Fruit fly (Drosophila melanogaster) S2 (cell line): ENCODE measurements around the gene Elp6.

Experiments used
- CG8478 ChIP-seq: fragments of >200 bp; optimal IDR thresholded peaks from 2 replicates; lab custom pipeline; 2018
- CTCF ChIP-seq, 2 experiments: fragments of >200 bp; optimal IDR thresholded peaks; 2 replicates each; lab custom pipeline; 2018

Gene Elp6

DNA sequence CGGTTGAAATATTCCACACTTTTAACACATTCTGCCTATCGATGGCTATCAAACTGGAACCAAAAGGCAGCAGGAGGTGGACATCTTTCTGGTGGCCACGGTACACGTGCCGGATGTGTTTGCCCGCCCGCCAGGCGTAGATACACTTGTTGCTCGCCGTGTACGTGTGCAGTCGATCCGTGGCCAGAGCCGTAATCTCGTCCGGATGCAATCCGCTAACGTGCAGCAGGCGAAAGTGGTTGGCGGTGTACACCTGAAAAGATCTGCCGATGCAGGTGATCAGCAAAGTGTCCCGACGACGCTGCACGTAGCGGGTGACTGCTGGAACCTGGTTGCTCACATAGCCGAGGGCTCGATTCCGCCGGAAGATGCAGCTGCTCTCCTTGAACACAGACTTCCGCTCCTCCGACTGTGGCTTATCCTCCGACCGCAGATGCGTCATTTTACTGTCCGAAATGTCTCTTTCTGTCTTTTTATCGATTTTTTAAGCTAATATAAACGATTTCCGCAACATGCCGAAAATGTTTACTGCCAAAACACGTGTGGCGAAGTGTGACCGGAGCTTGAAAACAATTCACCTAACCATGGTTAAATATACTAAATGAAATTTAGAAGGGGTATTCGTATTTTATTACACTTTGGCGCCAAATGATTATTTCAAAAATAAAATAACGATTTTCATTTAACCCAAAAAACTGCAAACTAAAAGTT is 21.6 kb upstream of the Elp6 start, which contains the start of gene CG9799:
Gene CG9799 (minus strand): TSS at position 550 of the 711 bp plus-strand sequence.
- TF ChIP-seq CTCF (optimal IDR thresholded peaks at IDR 0.05; lab: Kevin White, UChicago), result no peak
- no peak for TF ChIP-seq CG8478

DNA sequence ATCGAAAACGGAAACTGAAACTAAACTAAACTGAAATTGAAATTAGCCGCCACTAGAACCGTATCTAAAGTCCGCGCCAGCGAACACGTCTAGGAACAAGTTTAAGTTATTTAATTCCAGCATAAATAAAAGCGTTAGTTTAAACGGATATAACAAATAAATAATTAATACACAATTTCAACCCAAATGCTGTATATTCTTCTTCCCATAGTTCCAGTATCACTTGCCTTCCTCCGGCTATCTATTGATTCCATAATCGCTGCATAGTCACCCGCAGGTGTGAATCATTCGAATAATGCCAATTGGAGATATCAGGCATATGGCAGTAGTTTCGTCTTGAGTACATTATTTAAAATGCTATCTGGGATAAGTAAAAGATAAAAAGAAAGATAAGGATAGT is 18.4 kb upstream of the Elp6 start:
- TF ChIP-seq CTCF (optimal IDR thresholded peaks at IDR 0.05; lab: Kevin White, UChicago), result no peak
- TF ChIP-seq CG8478, result no peak

dm6 chr3R:13382656-13383142 is 16.0 kb upstream of the Elp6 start:
- TF ChIP-seq CG8478, result no peak
- TF ChIP-seq CTCF (optimal IDR thresholded peaks at IDR 0.05; lab: Kevin White, UChicago), result no peak

DNA sequence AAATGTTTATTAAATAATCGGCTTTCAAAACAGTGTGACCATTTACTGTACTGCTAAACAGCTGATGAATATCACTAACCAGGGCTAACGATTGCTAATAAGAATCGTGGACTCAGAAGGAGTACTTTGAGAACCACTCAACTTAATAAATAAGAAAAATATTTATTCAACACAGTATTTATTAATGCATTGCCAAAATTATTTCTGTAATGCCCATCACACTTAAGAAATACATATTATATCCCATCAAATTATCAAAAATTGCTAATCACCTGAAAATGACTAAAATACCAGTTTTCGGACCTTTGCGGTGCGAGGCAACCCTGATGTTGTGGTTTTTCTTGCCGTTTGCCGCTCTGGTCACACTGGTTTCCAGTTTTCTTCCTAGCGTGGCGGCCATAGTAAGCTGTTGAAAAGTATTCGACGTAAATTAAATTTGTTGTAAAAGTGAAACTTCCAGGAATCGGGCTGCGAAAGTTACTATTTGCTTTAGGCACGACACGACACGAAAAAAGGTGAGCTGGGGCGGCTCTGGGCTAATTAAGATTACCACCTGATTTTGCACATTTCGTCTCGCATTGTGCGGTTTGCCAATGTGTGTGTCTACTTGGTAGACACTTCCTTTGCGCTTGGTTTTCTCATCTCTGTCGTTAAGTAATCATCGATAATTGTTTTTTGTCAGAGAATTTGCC is 15.2 kb upstream of the Elp6 start, which contains the start of the genes mRpS21 and Droj2:
Gene mRpS21 (minus strand): TSS at position 66 of the 692 bp plus-strand sequence.
Gene Droj2 (plus strand): TSS at position 363 of the 692 bp plus-strand sequence.
- TF ChIP-seq CG8478 (no peak), CTCF (optimal IDR thresholded peaks at IDR 0.05; lab: Kevin White, UChicago) (no peak)

- no peak for TF ChIP-seq CTCF (optimal IDR thresholded peaks at IDR 0.05; lab: Kevin White, UChicago)
- TF ChIP-seq CG8478, result no peak
Observed at dm6 chr3R:13379675-13380074, 13.0 kb upstream of the Elp6 start, which contains the start of the genes CG9813 and CG8870. Gene CG9813 (minus strand): TSS chr3R:13379775. Gene CG8870 (plus strand): TSS chr3R:13379842.

DNA sequence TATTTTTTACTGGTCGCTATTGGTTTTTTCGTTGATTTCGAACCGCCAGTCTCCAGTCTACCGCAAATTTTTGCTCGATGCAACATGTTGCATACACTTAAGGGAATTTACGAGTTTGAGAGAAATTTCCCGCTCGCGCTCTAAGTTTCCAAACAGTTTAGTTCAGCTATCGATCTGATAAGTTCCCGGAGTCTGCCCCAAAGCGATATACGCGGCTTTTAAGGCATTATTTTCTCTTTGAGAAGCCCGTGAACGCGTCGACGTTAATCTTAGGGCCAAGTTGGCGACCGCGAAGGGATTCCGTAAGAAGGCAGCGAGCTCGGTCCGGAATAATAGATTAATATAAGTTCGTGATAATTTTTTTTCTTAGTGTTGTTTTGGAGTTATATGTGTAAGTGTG is 8.2 kb upstream of the Elp6 start:
- no peak for TF ChIP-seq CG8478
- TF ChIP-seq CTCF (optimal IDR thresholded peaks at IDR 0.05; lab: Kevin White, UChicago), result no peak

DNA sequence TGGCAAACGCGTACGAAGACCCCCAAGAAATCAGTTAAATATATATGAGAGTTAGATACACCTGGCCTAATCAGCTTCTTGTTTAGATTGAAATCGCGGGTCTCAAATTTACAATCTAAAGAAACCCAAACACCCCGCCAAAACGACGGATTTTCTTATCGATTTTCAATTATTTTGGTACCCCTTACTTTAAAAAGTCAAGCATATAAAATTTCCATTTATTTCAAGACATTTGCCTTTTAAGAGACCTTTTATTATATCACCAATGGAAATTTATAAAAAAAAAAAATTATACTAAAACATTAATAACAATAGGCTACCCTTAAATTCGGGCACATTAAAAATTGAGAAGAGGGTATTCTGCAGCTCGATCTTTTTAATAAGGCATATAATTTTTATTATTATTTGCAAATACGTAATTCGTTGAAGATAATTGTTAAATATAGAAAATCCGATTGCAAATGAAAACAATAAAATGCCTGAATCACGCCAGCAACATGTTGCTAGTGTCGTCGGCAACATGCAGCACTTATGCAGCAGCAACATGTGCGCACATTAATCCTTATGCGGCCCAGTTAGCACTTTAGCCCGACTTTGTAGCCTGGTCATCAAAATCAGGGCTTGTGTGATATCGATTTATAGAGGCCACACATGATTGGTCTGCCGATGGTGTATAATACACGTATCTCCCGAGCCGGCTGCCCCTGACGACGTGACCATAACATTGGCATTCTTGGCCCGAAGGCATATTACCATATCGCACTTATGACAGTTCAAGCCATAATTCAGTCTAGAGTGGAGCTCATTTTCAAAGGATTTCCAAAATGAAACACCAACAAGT is 5.3 kb upstream of the Elp6 start, which contains the start of the genes Lip3 and CG34309:
Gene Lip3 (minus strand): TSS at position 65 of the 841 bp plus-strand sequence.
Gene CG34309 (plus strand): TSS at position 791 of the 841 bp plus-strand sequence.
- TF ChIP-seq CG8478, result no peak
- TF ChIP-seq CTCF (optimal IDR thresholded peaks at IDR 0.05; lab: Kevin White, UChicago), result no peak

DNA sequence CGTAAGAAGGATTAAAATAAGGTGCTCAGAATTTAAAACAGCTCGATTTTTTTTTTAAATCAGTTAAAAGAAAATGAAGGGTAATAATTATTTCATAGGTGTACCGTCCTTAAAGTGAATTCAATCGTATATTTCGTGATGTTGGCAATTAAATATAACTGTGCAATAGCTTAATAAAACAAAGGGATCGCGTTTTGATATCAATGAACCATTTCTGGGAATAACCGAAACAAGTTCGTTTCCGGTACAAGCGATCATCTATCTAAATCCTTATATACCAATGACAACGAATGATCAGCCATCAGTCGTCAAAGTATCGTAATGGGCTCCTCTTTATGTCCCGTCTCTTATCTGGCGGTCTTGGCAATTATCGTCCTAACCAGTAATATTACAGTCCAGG is 2.6 kb upstream of the Elp6 start, which contains the start of gene CheA87a:
Gene CheA87a (plus strand): TSS at position 301 of the 400 bp plus-strand sequence.
- no peak for TF ChIP-seq CG8478
- no peak for TF ChIP-seq CTCF (optimal IDR thresholded peaks at IDR 0.05; lab: Kevin White, UChicago)

- TF ChIP-seq CG8478, result no peak
- no peak for TF ChIP-seq CTCF (optimal IDR thresholded peaks at IDR 0.05; lab: Kevin White, UChicago)
Observed at dm6 chr3R:13365665-13366414, 870 bp downstream of the Elp6 start.

DNA sequence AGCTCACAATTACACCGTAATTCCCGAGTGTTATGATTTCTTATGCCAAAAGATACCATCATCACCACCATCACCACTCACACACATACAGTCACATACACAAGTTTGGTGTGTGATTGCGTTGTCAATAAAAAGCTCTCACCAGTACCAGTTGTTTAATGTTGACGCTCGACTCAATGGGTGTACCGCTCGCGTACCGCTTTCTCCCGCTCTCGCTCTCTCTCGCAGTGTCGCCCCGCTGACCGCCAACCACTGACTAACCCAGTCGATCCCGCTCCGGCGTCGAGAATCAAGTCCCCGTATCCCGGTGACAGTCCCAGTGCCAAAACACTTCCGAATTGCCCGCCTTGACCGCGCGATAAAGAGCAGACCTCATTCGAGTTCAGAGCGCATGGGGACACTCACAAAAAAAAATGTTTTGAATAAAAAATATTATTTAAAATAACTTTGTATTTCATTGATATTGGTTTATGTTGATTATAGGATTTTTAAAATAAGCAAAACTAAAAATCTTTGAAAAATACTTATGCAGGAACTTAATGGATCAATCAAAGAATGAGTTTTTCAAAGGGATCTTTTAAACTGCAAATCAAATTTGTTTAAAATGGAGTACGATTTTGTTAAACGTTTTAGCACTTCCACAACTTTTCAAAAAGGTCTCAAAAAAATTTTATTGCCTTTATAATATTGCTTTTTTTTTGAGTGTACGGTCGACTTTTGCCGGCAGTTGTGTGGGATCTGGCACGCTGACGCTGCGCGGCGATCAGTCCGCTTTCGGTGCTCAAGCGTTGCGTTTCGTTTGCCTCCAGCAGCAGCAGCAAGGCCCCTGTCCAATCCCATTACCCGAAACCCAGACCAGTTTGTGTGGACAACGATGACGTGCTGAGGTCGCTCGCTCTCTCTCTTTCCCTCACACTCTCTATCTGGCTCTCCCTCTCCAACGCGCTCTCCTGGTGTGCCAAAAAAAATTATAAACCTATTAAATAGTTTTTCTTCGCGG is 2.2 kb downstream of the Elp6 start, which contains the start of gene Dic1:
Gene Dic1 (plus strand): TSS at position 764 of the 1,000 bp plus-strand sequence.
- TF ChIP-seq CTCF (optimal IDR thresholded peaks at IDR 0.05; lab: Kevin White, UChicago) (no peak), CG8478 (no peak)

DNA sequence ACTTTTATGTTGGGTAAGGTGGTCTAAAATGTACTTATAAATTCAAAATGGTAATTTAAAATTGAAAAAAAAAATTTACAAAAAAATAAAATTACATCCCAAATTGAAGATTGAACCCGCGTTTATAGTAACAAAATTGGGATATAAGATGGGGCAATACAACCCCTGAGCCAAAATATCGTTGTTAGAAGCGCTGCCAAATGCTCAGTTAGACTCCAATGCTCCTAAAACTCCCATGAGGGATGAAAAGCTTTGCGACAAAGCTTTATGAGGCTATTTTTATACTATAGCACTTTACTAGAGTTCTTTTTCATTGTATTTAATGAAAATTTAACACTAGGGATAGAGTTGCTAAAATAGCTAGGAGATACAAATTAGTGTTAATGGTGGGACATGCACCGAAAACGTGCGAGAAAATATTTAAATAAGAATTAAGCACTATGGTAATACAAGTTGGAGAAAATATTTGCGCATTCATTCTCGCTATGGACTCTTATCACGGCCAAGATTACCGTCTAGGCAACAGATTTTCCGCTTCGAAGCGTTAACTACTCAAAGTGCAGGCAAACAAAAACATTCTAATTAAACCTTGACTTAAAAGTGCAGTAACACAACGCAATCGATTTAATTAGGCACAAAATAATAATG is 3.2 kb downstream of the Elp6 start:
- TF ChIP-seq CTCF (optimal IDR thresholded peaks at IDR 0.05; lab: Kevin White, UChicago) (no peak), CG8478 (no peak)

DNA sequence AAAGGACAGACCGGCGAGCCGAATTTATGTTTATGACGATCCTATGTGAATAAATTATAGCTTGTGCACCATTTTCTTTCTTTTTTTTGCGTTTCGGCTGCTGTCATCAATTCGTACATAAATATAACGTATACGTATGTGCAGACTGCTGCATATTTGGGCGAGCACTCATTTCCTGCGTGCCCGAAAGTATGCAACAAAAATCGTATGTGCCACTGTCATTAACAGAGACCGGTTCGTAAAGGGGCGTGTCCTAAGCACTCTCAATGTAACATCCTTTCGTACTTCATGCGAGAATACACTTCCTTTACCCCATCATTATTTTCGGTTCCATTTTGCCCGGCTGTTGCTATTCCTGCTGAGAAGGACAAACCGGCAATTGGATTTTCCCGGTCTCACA is 6.6 kb downstream of the Elp6 start:
- TF ChIP-seq CG8478 (no peak), CTCF (optimal IDR thresholded peaks at IDR 0.05; lab: Kevin White, UChicago) (no peak)
